Worm (Caenorhabditis elegans) whole organism, mixed stage, embryonic: ENCODE measurements around the gene swan-2.

ENCODE experiments used
- blmp-1 ChIP-seq: fragments of 150-350 bp; optimal IDR thresholded peaks from 2 replicates; lab custom pipeline; 2014; ENCODE audit warnings: missing biosample characterization, missing genetic modification characterization
- ham-2 ChIP-seq: fragments of 200-800 bp; sonication (Bioruptor generic); optimal IDR thresholded peaks from 2 replicates; lab custom pipeline; 2018; ENCODE audit warnings: mild to moderate bottlenecking, missing genetic modification characterization, missing compliant biosample characterization
- hlh-1 ChIP-seq: fragments of 150-350 bp; optimal IDR thresholded peaks from 2 replicates; lab custom pipeline; 2014; ENCODE audit warnings: missing biosample characterization, missing genetic modification reagents, missing genetic modification characterization
- mab-5 ChIP-seq: fragments of 150-350 bp; optimal IDR thresholded peaks from 2 replicates; lab custom pipeline; 2014; ENCODE audit warnings: missing biosample characterization, missing genetic modification characterization
- mls-2 ChIP-seq: sonication (generic microtip); optimal IDR thresholded peaks from 2 replicates; lab custom pipeline; 2016; ENCODE audit warnings: mild to moderate bottlenecking, missing genetic modification characterization, moderate library complexity, missing compliant biosample characterization
- nhr-2 ChIP-seq: fragments of 150-350 bp; optimal IDR thresholded peaks from 2 replicates; lab custom pipeline; 2014; ENCODE audit warnings: missing biosample characterization, missing genetic modification characterization
- nhr-237 ChIP-seq: fragments of 150-350 bp; optimal IDR thresholded peaks from 2 replicates; lab custom pipeline; 2014; ENCODE audit warnings: missing biosample characterization, missing genetic modification characterization
- nhr-28 ChIP-seq: fragments of 150-350 bp; optimal IDR thresholded peaks from 2 replicates; lab custom pipeline; 2014; ENCODE audit warnings: missing biosample characterization, missing genetic modification characterization
- nhr-76 ChIP-seq: sonication (generic microtip); optimal IDR thresholded peaks from 2 replicates; lab custom pipeline; 2017; ENCODE audit warnings: missing biosample characterization, missing genetic modification characterization
- pha-4 ChIP-seq: fragments of 150-350 bp; optimal IDR thresholded peaks from 2 replicates; lab custom pipeline; 2018; ENCODE audit warnings: missing biosample characterization, missing genetic modification reagents, missing genetic modification characterization
- unc-39 ChIP-seq: fragments of 150-350 bp; optimal IDR thresholded peaks from 2 replicates; lab custom pipeline; 2014; ENCODE audit warnings: missing biosample characterization, missing genetic modification characterization
- unc-62 ChIP-seq: fragments of 150-350 bp; optimal IDR thresholded peaks from 2 replicates; lab custom pipeline; 2014; ENCODE audit warnings: missing biosample characterization, missing genetic modification reagents, missing genetic modification characterization
- zip-8 ChIP-seq: fragments of 150-350 bp; optimal IDR thresholded peaks from 2 replicates; lab custom pipeline; 2014; ENCODE audit warnings: missing biosample characterization, missing genetic modification characterization
- ztf-11 ChIP-seq: fragments of 150-350 bp; optimal IDR thresholded peaks from 2 replicates; lab custom pipeline; 2014; ENCODE audit warnings: missing biosample characterization, missing genetic modification characterization

DNA sequence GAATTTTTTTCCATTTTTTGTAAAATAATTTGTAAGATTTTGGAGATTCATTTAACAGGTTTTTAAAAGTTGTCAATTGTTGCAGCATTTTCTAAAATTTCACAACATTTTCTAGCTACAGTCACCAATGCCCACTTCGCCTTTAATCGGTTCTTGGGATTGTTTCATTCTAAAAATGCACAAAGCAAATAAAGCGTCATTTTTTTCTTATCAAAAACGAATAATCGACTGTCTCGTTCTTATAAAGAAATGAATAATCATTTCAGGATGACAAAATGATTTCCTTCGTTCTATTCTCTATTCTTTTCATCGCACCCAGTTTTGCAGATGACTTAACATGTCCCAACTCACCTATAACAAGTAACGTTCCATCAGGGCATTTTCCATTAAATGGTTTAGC, 28.6 kb downstream of the swan-2 start, which contains the start of gene F53C11.1:
- TF ChIP-seq mls-2 (tag; lab: Kevin White, UChicago) (no peak), unc-62 (GFP tag; lab: Kevin White, UChicago) (no peak), unc-39 (tag; lab: Kevin White, UChicago) (no peak), zip-8 (tag; lab: Kevin White, UChicago) (no peak), blmp-1 (tag; lab: Kevin White, UChicago) (no peak), hlh-1 (tag; lab: Kevin White, UChicago) (no peak), mab-5 (tag; lab: Kevin White, UChicago) (no peak), ham-2 (GFP tag; lab: Kevin White, UChicago) (no peak), nhr-28 (tag; lab: Kevin White, UChicago) (no peak), nhr-76 (tag; lab: Kevin White, UChicago) (no peak), nhr-237 (tag; lab: Kevin White, UChicago) (no peak), ztf-11 (tag; lab: Kevin White, UChicago) (no peak), pha-4 (tag; lab: Kevin White, UChicago) (no peak), nhr-2 (tag; lab: Kevin White, UChicago) (no peak)
